Fruit fly (Drosophila melanogaster): ENCODE results near the gene CG9368.

DNA sequence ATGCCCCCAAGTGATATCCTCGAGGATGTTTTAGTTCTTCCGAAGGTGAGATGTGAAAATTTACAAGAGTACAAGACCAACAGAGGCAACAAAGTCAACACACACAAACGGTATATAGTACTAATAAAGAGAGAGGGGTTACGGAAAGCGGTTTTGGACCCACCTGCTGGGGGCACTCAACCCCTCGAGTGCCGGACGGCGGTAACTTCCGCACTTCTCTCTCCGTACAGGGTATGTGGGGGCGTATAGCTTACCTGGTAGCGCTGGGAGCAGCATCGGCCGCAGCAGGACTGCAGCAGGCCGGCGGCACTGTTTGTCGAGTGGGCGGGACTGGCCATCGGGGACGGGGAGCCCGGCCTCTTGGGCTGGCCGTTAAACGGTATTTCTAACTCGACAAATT lies 32.0 kb upstream of the CG9368 start:
- no peak for TF ChIP-seq psq (optimal IDR thresholded peaks at IDR 0.05)
- TF ChIP-seq h (optimal IDR thresholded peaks at IDR 0.05), result no peak
- no peak for TF ChIP-seq insv (optimal IDR thresholded peaks at IDR 0.05)
- TF ChIP-seq Sin3A (optimal IDR thresholded peaks at IDR 0.05), result no peak

All from Kc167 (cell line).